Worm (Caenorhabditis elegans): Measurements from ENCODE around the gene Y17G9A.4.

Y17G9A.4 gene

ce11 chrIV:4903961-4904360, 42.6 kb upstream of the Y17G9A.4 start, which contains the start of gene str-161:
TSS of gene str-161 (minus strand) at chrIV:4904061.
- no peak for TF ChIP-seq tbx-7 (tag; optimal IDR thresholded peaks at IDR 0.05)
- TF ChIP-seq madf-2 (tag; optimal IDR thresholded peaks at IDR 0.05), result no peak
- TF ChIP-seq hlh-6 (tag; optimal IDR thresholded peaks at IDR 0.05), result no peak
- no peak for TF ChIP-seq hlh-13 (GFP tag; optimal IDR thresholded peaks at IDR 0.05)
- no peak for TF ChIP-seq hlh-8 (tag; optimal IDR thresholded peaks at IDR 0.05)
- TF ChIP-seq elt-2 (tag; optimal IDR thresholded peaks at IDR 0.05), result no peak
- no peak for TF ChIP-seq K02D7.2 (tag; optimal IDR thresholded peaks at IDR 0.05)

- no peak for TF ChIP-seq hlh-13 (GFP tag; optimal IDR thresholded peaks at IDR 0.05)
- no peak for TF ChIP-seq T23F11.4 (GFP tag; optimal IDR thresholded peaks at IDR 0.05)
- no peak for TF ChIP-seq rnt-1 (tag; optimal IDR thresholded peaks at IDR 0.05)
- TF ChIP-seq mec-3 (tag; optimal IDR thresholded peaks at IDR 0.05; ENCODE audit: borderline replicate concordance), result no peak
- no peak for TF ChIP-seq nhr-232 (tag; optimal IDR thresholded peaks at IDR 0.05)
- TF ChIP-seq syd-9 (tag; optimal IDR thresholded peaks at IDR 0.05), result no peak
- no peak for TF ChIP-seq pha-2 (tag; optimal IDR thresholded peaks at IDR 0.05)
- TF ChIP-seq ceh-18 (tag; optimal IDR thresholded peaks at IDR 0.05), result no peak
Measured at ce11 chrIV:4890543-4890942, 29.2 kb upstream of the Y17G9A.4 start, which contains the start of gene T08B6.9. TSS of gene T08B6.9 (plus strand) at chrIV:4890843.

ce11 chrIV:4889613-4890012, 28.3 kb upstream of the Y17G9A.4 start, which contains the start of gene sgnh-1:
TSS of gene sgnh-1 (plus strand) at chrIV:4889913.
- no peak for TF ChIP-seq pax-1 (tag; optimal IDR thresholded peaks at IDR 0.05)
- no peak for TF ChIP-seq unc-42 (tag; optimal IDR thresholded peaks at IDR 0.05)
- TF ChIP-seq ceh-6 (GFP tag; optimal IDR thresholded peaks at IDR 0.05), result no peak
- no peak for TF ChIP-seq madf-2 (tag; optimal IDR thresholded peaks at IDR 0.05)
- TF ChIP-seq ceh-19 (GFP tag; optimal IDR thresholded peaks at IDR 0.05), result no peak
- no peak for TF ChIP-seq ahr-1 (tag; optimal IDR thresholded peaks at IDR 0.05)
- no peak for TF ChIP-seq zip-5 (tag; optimal IDR thresholded peaks at IDR 0.05)
- no peak for TF ChIP-seq pat-9 (tag; optimal IDR thresholded peaks at IDR 0.05)
- no peak for TF ChIP-seq ceh-48 (tag; optimal IDR thresholded peaks at IDR 0.05)
- TF ChIP-seq ama-1 (optimal IDR thresholded peaks at IDR 0.05), result no peak
- TF ChIP-seq T23F11.4 (GFP tag; optimal IDR thresholded peaks at IDR 0.05), result no peak
- no peak for TF ChIP-seq hlh-8 (tag; optimal IDR thresholded peaks at IDR 0.05)
- no peak for TF ChIP-seq elt-2 (tag; optimal IDR thresholded peaks at IDR 0.05)
- no peak for TF ChIP-seq ceh-30 (tag; optimal IDR thresholded peaks at IDR 0.05)
- TF ChIP-seq che-1 (tag; optimal IDR thresholded peaks at IDR 0.05), result no peak

- no peak for TF ChIP-seq odd-2 (tag; optimal IDR thresholded peaks at IDR 0.05)
- TF ChIP-seq che-1 (tag; optimal IDR thresholded peaks at IDR 0.05), result no peak
- TF ChIP-seq hlh-15 (tag; optimal IDR thresholded peaks at IDR 0.05), result no peak
Measured at ce11 chrIV:4887258-4887657, 25.9 kb upstream of the Y17G9A.4 start, which contains the start of gene T08B6.1. TSS of gene T08B6.1 (minus strand) at chrIV:4887358.

- TF ChIP-seq sox-2 (GFP tag; IDR thresholded peaks at IDR 0.05) (no peak), ceh-14 (tag; optimal IDR thresholded peaks at IDR 0.05) (no peak), ceh-30 (tag; optimal IDR thresholded peaks at IDR 0.05) (no peak), mec-3 (tag; optimal IDR thresholded peaks at IDR 0.05; ENCODE audit: borderline replicate concordance) (no peak), hlh-30 (tag; optimal IDR thresholded peaks at IDR 0.05; ENCODE audit: insufficient read depth) (no peak), syd-9 (tag; optimal IDR thresholded peaks at IDR 0.05) (no peak), fkh-10 (GFP tag; optimal IDR thresholded peaks at IDR 0.05) (no peak), ceh-22 (tag; optimal IDR thresholded peaks at IDR 0.05) (no peak), tbx-2 (tag; optimal IDR thresholded peaks at IDR 0.05) (no peak), C08G9.2 (tag; optimal IDR thresholded peaks at IDR 0.05) (no peak), dve-1 (tag; optimal IDR thresholded peaks at IDR 0.05) (no peak), Y22D7AL.16 (tag; optimal IDR thresholded peaks at IDR 0.05) (no peak), nfya-1 (tag; optimal IDR thresholded peaks at IDR 0.05) (no peak), pros-1 (tag; optimal IDR thresholded peaks at IDR 0.05) (no peak), dmd-4 (tag; optimal IDR thresholded peaks at IDR 0.05; ENCODE audit: borderline replicate concordance) (no peak), odd-2 (tag; optimal IDR thresholded peaks at IDR 0.05) (no peak)
Measured at ce11 chrIV:4885435-4885834, 24.1 kb upstream of the Y17G9A.4 start.
